Worm (Caenorhabditis elegans) whole organism, young adult: Measurements from ENCODE around the gene pcp-1.
A peak's percentile ranks its signal among the peaks of the same experiment; 100 is the strongest.

Source experiments
- C06A6.2 ChIP-seq: fragments of 200-800 bp; sonication (Bioruptor generic); conservative IDR thresholded peaks from 2 replicates; pipeline ENCODE4 v1.3.6; 2022; ENCODE audit warnings: missing genetic modification characterization, missing compliant biosample characterization
- F49E8.2 ChIP-seq: sonication (generic microtip); optimal IDR thresholded peaks from 3 replicates; lab custom pipeline; 2017; ENCODE audit warnings: missing genetic modification characterization, mild to moderate bottlenecking, missing compliant biosample characterization, antibody characterized with exemption, moderate library complexity; ENCODE audit not compliant: insufficient read depth
- F52B5.7 ChIP-seq: sonication (generic microtip); optimal IDR thresholded peaks from 2 replicates; lab custom pipeline; 2016; ENCODE audit warnings: mild to moderate bottlenecking, missing genetic modification characterization, missing compliant biosample characterization
- F57A8.1 ChIP-seq: fragments of 200-800 bp; sonication (Bioruptor generic); optimal IDR thresholded peaks from 2 replicates; lab custom pipeline; 2018; ENCODE audit warnings: mild to moderate bottlenecking, missing genetic modification characterization, moderate library complexity, missing compliant biosample characterization
- F57C9.4 ChIP-seq: sonication (generic microtip); optimal IDR thresholded peaks from 2 replicates; lab custom pipeline; 2017; ENCODE audit warnings: mild to moderate bottlenecking, missing genetic modification characterization, missing compliant biosample characterization
- K12H6.12 ChIP-seq: fragments of 200-800 bp; sonication (Bioruptor generic); optimal IDR thresholded peaks from 2 replicates; lab custom pipeline; 2018; ENCODE audit warnings: mild to moderate bottlenecking, missing genetic modification characterization, missing compliant biosample characterization
- Y53G8AR.9 ChIP-seq: fragments of 200-800 bp; sonication (Bioruptor generic); conservative IDR thresholded peaks from 2 replicates; pipeline ENCODE4 v1.3.6; 2022; ENCODE audit warnings: missing genetic modification reagents, missing genetic modification characterization, missing compliant biosample characterization
- akir-1 ChIP-seq: fragments of 200-800 bp; sonication (Bioruptor generic); optimal IDR thresholded peaks from 2 replicates; lab custom pipeline; 2018; ENCODE audit warnings: mild to moderate bottlenecking, missing genetic modification characterization, moderate library complexity, missing compliant biosample characterization
- ama-1 ChIP-seq, 3 experiments: fragments of 150-350 bp in 1 of 3; sonication (generic microtip) in 2 of 3; optimal IDR thresholded peaks; 2 replicates each; lab custom pipeline; 2014 to 2018; ENCODE audit warnings: missing biosample characterization in 2 of 3, missing genetic modification characterization in 2 of 3, missing genetic modification reagents in 2 of 3
- aptf-2 ChIP-seq: fragments of 200-800 bp; sonication (Bioruptor generic); conservative IDR thresholded peaks from 2 replicates; pipeline ENCODE4 v1.3.6; 2022; ENCODE audit warnings: missing genetic modification reagents, missing genetic modification characterization, missing compliant biosample characterization
- attf-3 ChIP-seq: fragments of 200-800 bp; sonication (Bioruptor generic); conservative IDR thresholded peaks from 2 replicates; pipeline ENCODE4 v1.3.6; 2022; ENCODE audit warnings: missing genetic modification reagents, missing genetic modification characterization, missing compliant biosample characterization
- attf-5 ChIP-seq: fragments of 200-800 bp; sonication (Bioruptor generic); optimal IDR thresholded peaks from 2 replicates; lab custom pipeline; 2018; ENCODE audit warnings: mild to moderate bottlenecking, missing genetic modification characterization, missing compliant biosample characterization
- cebp-1 ChIP-seq, 2 experiments: fragments of 200-800 bp in 1 of 2; sonication (Bioruptor generic) in 1 of 2; sonication (generic microtip) in 1 of 2; IDR thresholded peaks in 1 of 2; optimal IDR thresholded peaks in 1 of 2; 2 replicates each; pipeline versions ENCODE4 v1.3.6 to Lab custom; 2017 to 2022; ENCODE audit warnings: missing compliant biosample characterization in 2 of 2, missing genetic modification characterization in 2 of 2, mild to moderate bottlenecking in 1 of 2, missing genetic modification reagents in 1 of 2, moderate library complexity in 1 of 2
- cebp-2 ChIP-seq: fragments of 200-800 bp; sonication (Bioruptor generic); IDR thresholded peaks from 2 replicates; pipeline ENCODE4 v1.3.6; 2022; ENCODE audit warnings: missing genetic modification characterization, missing compliant biosample characterization
- ceh-27 ChIP-seq: fragments of 200-800 bp; sonication (Bioruptor generic); optimal IDR thresholded peaks from 2 replicates; lab custom pipeline; 2018; ENCODE audit warnings: mild to moderate bottlenecking, missing genetic modification characterization, moderate library complexity, missing compliant biosample characterization
- ceh-58 ChIP-seq: fragments of 200-800 bp; sonication (Bioruptor generic); IDR thresholded peaks from 2 replicates; pipeline ENCODE4 v1.3.6; 2022; ENCODE audit warnings: missing genetic modification characterization, missing compliant biosample characterization
- chd-7 ChIP-seq: sonication (generic microtip); optimal IDR thresholded peaks from 2 replicates; lab custom pipeline; 2016; ENCODE audit warnings: mild to moderate bottlenecking, missing genetic modification characterization, moderate library complexity, missing compliant biosample characterization
- dox-1 ChIP-seq: fragments of 200-800 bp; sonication (Bioruptor generic); IDR thresholded peaks from 2 replicates; pipeline ENCODE4 v1.3.6; 2022; ENCODE audit warnings: missing genetic modification reagents, missing genetic modification characterization, missing compliant biosample characterization
- efl-1 ChIP-seq: fragments of 150-350 bp; optimal IDR thresholded peaks from 2 replicates; lab custom pipeline; 2014; ENCODE audit warnings: missing biosample characterization, missing genetic modification reagents, missing genetic modification characterization
- ekl-4 ChIP-seq: fragments of 200-800 bp; sonication (Bioruptor generic); IDR thresholded peaks from 2 replicates; pipeline ENCODE4 v1.3.6; 2022; ENCODE audit warnings: missing genetic modification reagents, missing genetic modification characterization, missing compliant biosample characterization
- hlh-12 ChIP-seq: sonication (generic microtip); optimal IDR thresholded peaks from 2 replicates; lab custom pipeline; 2016; ENCODE audit warnings: missing genetic modification characterization, missing compliant biosample characterization
- hmg-1.2 ChIP-seq: fragments of 200-800 bp; sonication (Bioruptor generic); IDR thresholded peaks from 2 replicates; pipeline ENCODE4 v1.3.6; 2022; ENCODE audit warnings: missing genetic modification reagents, missing genetic modification characterization, missing compliant biosample characterization
- lag-1 ChIP-seq: fragments of 200-800 bp; sonication (Bioruptor generic); IDR thresholded peaks from 2 replicates; pipeline ENCODE4 v1.3.6; 2022; ENCODE audit warnings: missing genetic modification reagents, missing genetic modification characterization, missing compliant biosample characterization
- lin-26 ChIP-seq: fragments of 200-800 bp; sonication (Bioruptor generic); IDR thresholded peaks from 2 replicates; pipeline ENCODE4 v1.3.6; 2022; ENCODE audit warnings: missing genetic modification reagents, missing genetic modification characterization, missing compliant biosample characterization
- lin-35 ChIP-seq, 3 experiments: fragments of 150-350 bp in 2 of 3; sonication (generic microtip) in 1 of 3; optimal IDR thresholded peaks; 2 replicates each; lab custom pipeline; 2014 to 2018; ENCODE audit warnings: missing biosample characterization in 3 of 3, missing genetic modification characterization in 3 of 3, missing genetic modification reagents in 3 of 3
- lin-40 ChIP-seq: sonication (generic microtip); optimal IDR thresholded peaks from 2 replicates; lab custom pipeline; 2016; ENCODE audit warnings: missing genetic modification characterization, mild to moderate bottlenecking, missing compliant biosample characterization, missing genotype, missing genetic modification reagents
- madf-10 ChIP-seq: sonication (generic microtip); optimal IDR thresholded peaks from 2 replicates; lab custom pipeline; 2016; ENCODE audit warnings: mild to moderate bottlenecking, missing genetic modification characterization, missing compliant biosample characterization
- mel-28 ChIP-seq: sonication (generic microtip); optimal IDR thresholded peaks from 2 replicates; lab custom pipeline; 2016; ENCODE audit warnings: borderline replicate concordance, mild to moderate bottlenecking, missing genetic modification characterization, missing compliant biosample characterization
- nfya-2 ChIP-seq: fragments of 200-800 bp; sonication (Bioruptor generic); IDR thresholded peaks from 2 replicates; pipeline ENCODE4 v1.3.6; 2022; ENCODE audit warnings: missing genetic modification reagents, missing genetic modification characterization, missing compliant biosample characterization
- nfyb-1 ChIP-seq: fragments of 200-800 bp; sonication (Bioruptor generic); IDR thresholded peaks from 2 replicates; pipeline ENCODE4 v1.3.6; 2022; ENCODE audit warnings: missing genetic modification reagents, missing genetic modification characterization, missing compliant biosample characterization
- pha-4 ChIP-seq: fragments of 150-350 bp; sonication (generic microtip); optimal IDR thresholded peaks from 2 replicates; lab custom pipeline; 2014; ENCODE audit warnings: missing biosample characterization, missing genetic modification reagents, missing genetic modification characterization
- sdz-38 ChIP-seq: sonication (generic microtip); optimal IDR thresholded peaks from 2 replicates; lab custom pipeline; 2016; ENCODE audit warnings: missing genotype, missing genetic modification characterization, missing compliant biosample characterization
- snpc-3.4 ChIP-seq: sonication (generic microtip); optimal IDR thresholded peaks from 2 replicates; lab custom pipeline; 2017; ENCODE audit warnings: missing genetic modification characterization, mild to moderate bottlenecking, missing compliant biosample characterization, antibody characterized with exemption, moderate library complexity, missing genotype, missing genetic modification reagents
- somi-1 ChIP-seq: fragments of 200-800 bp; sonication (Bioruptor generic); optimal IDR thresholded peaks from 2 replicates; lab custom pipeline; 2018; ENCODE audit warnings: mild to moderate bottlenecking, missing genetic modification characterization, missing compliant biosample characterization
- tlf-1 ChIP-seq: fragments of 200-800 bp; sonication (Bioruptor generic); optimal IDR thresholded peaks from 2 replicates; lab custom pipeline; 2018; ENCODE audit warnings: mild to moderate bottlenecking, missing genetic modification characterization, missing compliant biosample characterization
- zfh-2 ChIP-seq: fragments of 200-800 bp; sonication (Bioruptor generic); conservative IDR thresholded peaks from 2 replicates; pipeline ENCODE4 v1.3.6; 2022; ENCODE audit warnings: missing genetic modification reagents, missing genetic modification characterization, missing compliant biosample characterization
- ztf-18 ChIP-seq: sonication (generic microtip); optimal IDR thresholded peaks from 2 replicates; lab custom pipeline; 2016; ENCODE audit warnings: missing genotype, mild to moderate bottlenecking, missing genetic modification characterization, missing compliant biosample characterization
- ztf-26 ChIP-seq: sonication (generic microtip); optimal IDR thresholded peaks from 2 replicates; lab custom pipeline; 2017; ENCODE audit warnings: missing genetic modification characterization, missing compliant biosample characterization

The pcp-1 gene

ce11 chrIII:7723412-7724068 lies 35.2 kb upstream of the pcp-1 start (continued):
- peak; percentile 48 for TF ChIP-seq Y53G8AR.9 (GFP tag; lab: Robert Waterston, UW)
- TF ChIP-seq lag-1 (GFP tag; lab: Robert Waterston, UW): no peak
- TF ChIP-seq ama-1 (optimal IDR thresholded peaks at IDR 0.05; lab: Kevin White, UChicago): peak; percentile 27
- TF ChIP-seq ama-1 (GFP tag; optimal IDR thresholded peaks at IDR 0.05; lab: Kevin White, UChicago): no peak
- no peak for TF ChIP-seq mel-28 (tag; lab: Kevin White, UChicago)
- TF ChIP-seq ceh-27 (GFP tag; lab: Kevin White, UChicago): peak; percentile 30
- no peak for TF ChIP-seq efl-1 (GFP tag; lab: Kevin White, UChicago)
- peak; percentile 32; the same call in 1 of the 2 replicates for TF ChIP-seq lin-26 (GFP tag; lab: Robert Waterston, UW)
- peak; percentile 16 for TF ChIP-seq somi-1 (GFP tag; lab: Kevin White, UChicago)
- TF ChIP-seq cebp-2 (GFP tag; lab: Robert Waterston, UW): no peak
- TF ChIP-seq madf-10 (tag; lab: Kevin White, UChicago): no peak
- TF ChIP-seq lin-40 (tag; lab: Kevin White, UChicago): peak; percentile 66
- TF ChIP-seq F57A8.1 (GFP tag; lab: Kevin White, UChicago): no peak
- TF ChIP-seq sdz-38: no peak
- no peak for TF ChIP-seq tlf-1 (GFP tag; lab: Kevin White, UChicago)
- no peak for TF ChIP-seq ztf-26
- no peak for TF ChIP-seq akir-1 (GFP tag; lab: Kevin White, UChicago)
- TF ChIP-seq C06A6.2: no peak
- no peak for TF ChIP-seq F49E8.2 (tag; lab: Kevin White, UChicago)
- no peak for TF ChIP-seq hlh-12 (tag; lab: Kevin White, UChicago)
- no peak for TF ChIP-seq aptf-2
- peak; percentile 57 for TF ChIP-seq K12H6.12 (tag; lab: Kevin White, UChicago)
- TF ChIP-seq F57C9.4 (tag; lab: Kevin White, UChicago): no peak
- no peak for TF ChIP-seq pha-4 (tag; lab: Kevin White, UChicago)
- TF ChIP-seq attf-5 (GFP tag; lab: Kevin White, UChicago): peak; percentile 10
- TF ChIP-seq hmg-1.2 (GFP tag; lab: Robert Waterston, UW): peak; percentile 27; the same call in 1 of the 2 replicates
- TF ChIP-seq F52B5.7: no peak

- TF ChIP-seq efl-1 (GFP tag; lab: Kevin White, UChicago) (no peak), cebp-1 (GFP tag; IDR thresholded peaks at IDR 0.05; lab: Robert Waterston, UW) (peak; percentile 36; the same call in 1 of the 2 replicates), cebp-1 (tag; optimal IDR thresholded peaks at IDR 0.05; lab: Kevin White, UChicago) (peak; percentile 93), somi-1 (GFP tag; lab: Kevin White, UChicago) (peak; percentile 10), attf-5 (GFP tag; lab: Kevin White, UChicago) (no peak), attf-3 (GFP tag; lab: Robert Waterston, UW) (no peak), F57C9.4 (tag; lab: Kevin White, UChicago) (no peak), chd-7 (tag; lab: Kevin White, UChicago) (no peak), nfya-2 (GFP tag; lab: Robert Waterston, UW) (no peak), K12H6.12 (tag; lab: Kevin White, UChicago) (peak; percentile 58), zfh-2 (GFP tag; lab: Robert Waterston, UW) (no peak)
- TF ChIP-seq, all 124 proteins: peak for 3
These were observed 34.3 kb upstream of the pcp-1 start for ce11 chrIII:7724433-7724832.

ce11 chrIII:7725483-7726250 lies 33.0 kb upstream of the pcp-1 start:
- TF ChIP-seq K12H6.12 (tag; lab: Kevin White, UChicago): peak; percentile 16
- TF ChIP-seq nfyb-1 (GFP tag; lab: Robert Waterston, UW): peak; percentile 27; the same call in 1 of the 2 replicates
- TF ChIP-seq ama-1 (optimal IDR thresholded peaks at IDR 0.05; lab: Kevin White, UChicago): no peak
- peak in 1 of 2 experiments; percentile 33 for TF ChIP-seq ama-1 (GFP tag; optimal IDR thresholded peaks at IDR 0.05; lab: Kevin White, UChicago)
- TF ChIP-seq lin-35 (GFP tag; optimal IDR thresholded peaks at IDR 0.05; lab: Kevin White, UChicago): peak in 1 of 3 experiments; percentile 37
- peak; percentile 39; the same call in 1 of the 2 replicates for TF ChIP-seq zfh-2 (GFP tag; lab: Robert Waterston, UW)
- no peak for TF ChIP-seq ceh-58 (GFP tag; lab: Robert Waterston, UW)
- peak; percentile 5; the same call in 1 of the 2 replicates for TF ChIP-seq hmg-1.2 (GFP tag; lab: Robert Waterston, UW)
- no peak for TF ChIP-seq lag-1 (GFP tag; lab: Robert Waterston, UW)
- TF ChIP-seq cebp-1 (GFP tag; IDR thresholded peaks at IDR 0.05; lab: Robert Waterston, UW): no peak
- TF ChIP-seq cebp-1 (tag; optimal IDR thresholded peaks at IDR 0.05; lab: Kevin White, UChicago): peak; percentile 8
- TF ChIP-seq ztf-18: no peak
- TF ChIP-seq snpc-3.4 (tag; lab: Kevin White, UChicago): no peak
- peak; percentile 27 for TF ChIP-seq ceh-27 (GFP tag; lab: Kevin White, UChicago)
- peak; percentile 36; the same call in 1 of the 2 replicates for TF ChIP-seq dox-1
- TF ChIP-seq ekl-4 (GFP tag; lab: Robert Waterston, UW): 0 out of 2 replicates have a peak, but pooled peaks have one; percentile 45
